Fruit fly (Drosophila melanogaster) whole organism, adult: Measurements from ENCODE around the gene Gr61a.

Experiments used
- CG12768 ChIP-seq: fragments of 200-800 bp; sonication (Bioruptor generic); optimal IDR thresholded peaks from 2 replicates; lab custom pipeline; 2017; ENCODE audit warnings: missing biosample characterization, missing genetic modification characterization, mild to moderate bottlenecking, moderate library complexity, missing genetic modification reagents
- CG14711 ChIP-seq: fragments of 200-800 bp; sonication (Bioruptor generic); optimal IDR thresholded peaks from 2 replicates; lab custom pipeline; 2018; ENCODE audit warnings: missing biosample characterization, mild to moderate bottlenecking, missing genetic modification characterization, moderate library complexity
- CG33017 ChIP-seq: fragments of 200-800 bp; sonication (Bioruptor generic); optimal IDR thresholded peaks from 2 replicates; lab custom pipeline; 2018; ENCODE audit warnings: missing biosample characterization, mild to moderate bottlenecking, missing genetic modification characterization, moderate library complexity
- CG7045 ChIP-seq: fragments of 200-800 bp; sonication (Bioruptor generic); optimal IDR thresholded peaks from 2 replicates; lab custom pipeline; 2017; ENCODE audit warnings: missing biosample characterization, mild to moderate bottlenecking, missing genetic modification characterization
- Clk ChIP-seq: fragments of 200-800 bp; sonication (Bioruptor generic); optimal IDR thresholded peaks from 2 replicates; lab custom pipeline; 2017; ENCODE audit warnings: missing biosample characterization, missing genetic modification characterization
- Mnt ChIP-seq: fragments of 200-800 bp; sonication (Bioruptor generic); optimal IDR thresholded peaks from 2 replicates; lab custom pipeline; 2016; ENCODE audit warnings: missing biosample characterization, mild to moderate bottlenecking, missing genetic modification characterization
- bab1 ChIP-seq: fragments of 200-800 bp; sonication (Bioruptor generic); optimal IDR thresholded peaks from 3 replicates; lab custom pipeline; 2019; ENCODE audit warnings: missing biosample characterization, mild to moderate bottlenecking, missing genetic modification characterization, moderate library complexity
- cic ChIP-seq: fragments of 200-800 bp; sonication (Bioruptor generic); optimal IDR thresholded peaks from 2 replicates; lab custom pipeline; 2017; ENCODE audit warnings: missing biosample characterization, mild to moderate bottlenecking, missing genetic modification characterization, moderate library complexity
- cnc ChIP-seq, 2 experiments: fragments of >200 bp; optimal IDR thresholded peaks; 2 replicates each; lab custom pipeline; 2017
- kay ChIP-seq: fragments of 200-800 bp; sonication (Bioruptor generic); peaks from one replicate; lab custom pipeline; 2016; ENCODE audit warnings: missing biosample characterization, missing genetic modification characterization, borderline replicate concordance
- ovo ChIP-seq: fragments of 200-800 bp; sonication (Bioruptor generic); optimal IDR thresholded peaks from 2 replicates; lab custom pipeline; 2016; ENCODE audit warnings: missing biosample characterization, missing genetic modification characterization
- tj ChIP-seq: fragments of 200-800 bp; sonication (Bioruptor generic); optimal IDR thresholded peaks from 3 replicates; lab custom pipeline; 2017; ENCODE audit warnings: missing biosample characterization, mild to moderate bottlenecking, missing genetic modification characterization, moderate library complexity
- toe ChIP-seq: fragments of 200-800 bp; sonication (Bioruptor generic); optimal IDR thresholded peaks from 2 replicates; lab custom pipeline; 2016; ENCODE audit warnings: missing biosample characterization, missing genetic modification characterization

dm6 chr3L:832897-833857 is 8.1 kb upstream of the Gr61a start, which contains the start of gene Sf3b3:
- TF ChIP-seq CG14711 (tag; lab: Kevin White, UChicago) (no peak), bab1 (GFP tag; lab: Kevin White, UChicago) (peak; percentile 61), kay (GFP tag; lab: Kevin White, UChicago) (no peak), tj (GFP tag; lab: Kevin White, UChicago) (peak; percentile 52), ovo (GFP tag; lab: Kevin White, UChicago) (no peak), CG33017 (tag; lab: Kevin White, UChicago) (no peak), Mnt (GFP tag; lab: Kevin White, UChicago) (peak; percentile 81), CG12768 (GFP tag; lab: Kevin White, UChicago) (peak; percentile 12), CG7045 (GFP tag; lab: Kevin White, UChicago) (peak; percentile 4), Clk (no peak), cnc (optimal IDR thresholded peaks at IDR 0.05; lab: Kevin White, UChicago) (no peak), cic (GFP tag; lab: Kevin White, UChicago) (no peak), toe (GFP tag; lab: Kevin White, UChicago) (peak; percentile 55)
